Fruit fly (Drosophila melanogaster): Measurements from ENCODE around the gene Gr93c.
A peak's percentile ranks its signal among the peaks of the same experiment; 100 is the strongest.

Gr93c gene

DNA sequence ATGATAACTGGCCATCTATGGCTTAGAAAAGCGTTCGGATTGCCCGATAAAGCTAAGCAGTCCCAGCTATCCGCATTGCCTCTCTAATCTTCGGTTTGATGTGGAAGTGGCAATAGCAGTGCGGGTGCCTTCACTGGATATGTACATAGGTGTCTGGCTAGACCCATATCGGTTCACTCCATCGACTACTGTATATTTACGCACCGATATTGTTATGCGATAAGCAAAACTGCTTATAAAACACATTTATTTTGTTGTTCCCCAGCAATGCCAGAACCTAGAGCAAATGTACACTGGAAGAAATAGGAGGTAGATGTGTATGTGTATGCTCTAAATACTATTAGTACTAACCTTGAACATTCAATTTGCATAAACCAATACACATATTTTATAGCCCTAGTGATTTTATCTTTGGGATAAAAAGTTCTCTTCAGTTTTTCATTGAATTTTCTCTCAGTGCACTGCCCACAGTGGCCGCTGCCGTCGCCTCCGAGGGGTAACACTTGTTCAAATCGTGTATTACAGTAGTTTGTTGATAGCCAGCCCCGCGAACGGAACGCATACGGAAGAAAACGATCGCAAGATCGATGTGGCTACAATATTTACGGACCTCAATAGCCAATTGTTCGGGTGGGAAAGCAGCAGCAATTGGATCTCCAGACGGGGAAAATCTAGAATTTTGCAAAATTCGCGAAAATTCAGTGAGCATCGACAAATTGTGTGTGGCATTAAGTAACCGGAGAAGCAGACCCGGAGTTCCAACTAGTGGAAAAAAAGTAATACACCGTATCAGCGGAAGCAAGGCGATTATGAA is 25.3 kb upstream of the Gr93c start, which contains the start of gene CG31431 (continued):
- peak; percentile 99 for TF ChIP-seq CG7839 (tag; optimal IDR thresholded peaks at IDR 0.05)
- peak; percentile 96 for TF ChIP-seq toy (GFP tag; IDR thresholded peaks at IDR 0.05)
- peak; percentile 95 for TF ChIP-seq kay (GFP tag; optimal IDR thresholded peaks at IDR 0.05)
- TF ChIP-seq CG15011 (GFP tag; optimal IDR thresholded peaks at IDR 0.05) = peak; percentile 96
- peak; percentile 87 for TF ChIP-seq wek (GFP tag; optimal IDR thresholded peaks at IDR 0.05)
- no peak for TF ChIP-seq Trl (optimal IDR thresholded peaks at IDR 0.05)
- TF ChIP-seq Trl (GFP tag; optimal IDR thresholded peaks at IDR 0.05) = peak; percentile 98
- peak; percentile 97 for TF ChIP-seq NK7.1 (GFP tag; optimal IDR thresholded peaks at IDR 0.05)
- peak; percentile 88 for TF ChIP-seq CG3163 (GFP tag; optimal IDR thresholded peaks at IDR 0.05)
- peak; percentile 97 for TF ChIP-seq wdn (GFP tag; IDR thresholded peaks at IDR 0.05)
- peak; percentile 58 for TF ChIP-seq lbe (GFP tag; optimal IDR thresholded peaks at IDR 0.05)
- peak; percentile 94 for TF ChIP-seq CG18764 (GFP tag; optimal IDR thresholded peaks at IDR 0.05)
- TF ChIP-seq MBD-R2 (GFP tag; IDR thresholded peaks at IDR 0.05) = peak; percentile 98
- TF ChIP-seq MESR4 (GFP tag; optimal IDR thresholded peaks at IDR 0.05) = peak; percentile 62
- peak; percentile 86 for TF ChIP-seq CG5953 (GFP tag; IDR thresholded peaks at IDR 0.05)
- peak; percentile 79 for TF ChIP-seq Lim3 (GFP tag; IDR thresholded peaks at IDR 0.05)
- peak; percentile 90 for TF ChIP-seq peb (GFP tag; IDR thresholded peaks at IDR 0.05)
- TF ChIP-seq ken (GFP tag; IDR thresholded peaks at IDR 0.05) = peak; percentile 95
- peak; percentile 94 for TF ChIP-seq croc (GFP tag; conservative IDR thresholded peaks at IDR 0.05)
- peak; percentile 57 to 97 for TF ChIP-seq bsh (GFP tag; optimal IDR thresholded peaks at IDR 0.05)
- TF ChIP-seq vvl (GFP tag; IDR thresholded peaks at IDR 0.05) = peak; percentile 99
- TF ChIP-seq CG11504 (tag; optimal IDR thresholded peaks at IDR 0.05) = peak; percentile 96
- TF ChIP-seq CG15514 (GFP tag; optimal IDR thresholded peaks at IDR 0.05) = peak; percentile 93
- TF ChIP-seq CG14860 (GFP tag; IDR thresholded peaks at IDR 0.05; ENCODE audit: partially characterized antibody) = no peak
- TF ChIP-seq CG8765 (GFP tag; IDR thresholded peaks at IDR 0.05) = peak; percentile 94
- TF ChIP-seq CG34422 (GFP tag; IDR thresholded peaks at IDR 0.05) = peak; percentile 98
- peak; percentile 93 for TF ChIP-seq sd (tag; optimal IDR thresholded peaks at IDR 0.05)
- peak; percentile 75 for TF ChIP-seq CG17186 (GFP tag; optimal IDR thresholded peaks at IDR 0.05)

DNA sequence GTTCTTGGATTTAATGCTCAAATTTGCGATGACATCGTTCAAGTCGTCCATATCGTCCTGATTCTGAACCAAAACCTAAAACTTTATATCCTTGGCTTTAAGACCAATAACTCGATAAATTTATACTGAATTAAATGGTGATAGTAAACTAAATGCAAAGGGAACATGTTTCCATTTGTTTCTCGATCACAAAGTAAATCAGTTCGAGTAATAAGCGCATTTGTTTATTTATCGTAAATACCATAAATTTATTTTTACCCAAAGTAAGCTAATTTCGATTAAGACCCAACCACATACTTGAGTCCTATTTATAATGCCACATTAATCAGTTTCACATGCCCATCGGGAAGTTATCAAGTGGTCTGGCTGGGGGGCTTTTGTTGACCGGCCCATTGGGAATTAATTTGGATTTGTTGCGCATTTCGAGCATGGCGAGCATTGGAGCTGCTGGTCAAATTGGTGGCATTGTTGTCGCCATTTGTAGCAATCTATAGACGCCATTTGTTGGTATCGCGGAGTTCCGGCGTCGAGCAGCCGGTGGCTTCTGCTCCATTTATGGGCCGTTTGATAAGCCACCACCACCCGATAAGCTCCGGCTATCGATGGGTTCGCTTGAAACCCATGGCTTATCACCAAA is 24.5 kb upstream of the Gr93c start, which contains the start of gene CG31174:
Gene CG31174 (minus strand): TSS at position 51 of the 637 bp plus-strand sequence.
- no peak for TF ChIP-seq Doc3 (GFP tag; IDR thresholded peaks at IDR 0.05; ENCODE audit: partially characterized antibody)
- TF ChIP-seq CG2202 (tag; optimal IDR thresholded peaks at IDR 0.05) = no peak
- TF ChIP-seq H15 (GFP tag; IDR thresholded peaks at IDR 0.05) = no peak
- TF ChIP-seq jigr1 (GFP tag; IDR thresholded peaks at IDR 0.05) = no peak
- peak; percentile 38 for TF ChIP-seq run (tag; optimal IDR thresholded peaks at IDR 0.05)
- TF ChIP-seq CG6175 (GFP tag; IDR thresholded peaks at IDR 0.05) = peak; percentile 77
- TF ChIP-seq vnd (GFP tag; IDR thresholded peaks at IDR 0.05; ENCODE audit: partially characterized antibody) = 0 out of 3 replicates have a peak, but pooled peaks have one; percentile 14
- TF ChIP-seq ci (GFP tag; IDR thresholded peaks at IDR 0.05) = peak; percentile 19; the same call in 1 of the 3 replicates
- no peak for TF ChIP-seq CG4854 (GFP tag; optimal IDR thresholded peaks at IDR 0.05)
- no peak for TF ChIP-seq row (GFP tag; IDR thresholded peaks at IDR 0.05)
- TF ChIP-seq exex (tag; optimal IDR thresholded peaks at IDR 0.05) = peak; percentile 83
- TF ChIP-seq sug (tag; optimal IDR thresholded peaks at IDR 0.05) = peak; percentile 97
- TF ChIP-seq sens (GFP tag) = no peak
- TF ChIP-seq CG15696 (tag; optimal IDR thresholded peaks at IDR 0.05) = no peak
- no peak for TF ChIP-seq CG30431 (GFP tag; optimal IDR thresholded peaks at IDR 0.05)

Measured in whole organism, embryonic.